Fruit fly (Drosophila melanogaster) Kc167 (cell line): Measurements from ENCODE around the gene Ddc.

Experiments
- Myc ChIP-seq: fragments of >200 bp; optimal IDR thresholded peaks from 2 replicates; lab custom pipeline; 2017; ENCODE audit warnings: missing external identifiers
- Sin3A ChIP-seq: fragments of >200 bp; optimal IDR thresholded peaks from 2 replicates; lab custom pipeline; 2018; ENCODE audit warnings: missing external identifiers
- h ChIP-seq: fragments of >200 bp; optimal IDR thresholded peaks from 3 replicates; lab custom pipeline; 2018; ENCODE audit warnings: missing external identifiers
- insv ChIP-seq: fragments of >200 bp; optimal IDR thresholded peaks from 3 replicates; lab custom pipeline; 2018; ENCODE audit warnings: missing external identifiers
- psq ChIP-seq: fragments of >200 bp; optimal IDR thresholded peaks from 2 replicates; lab custom pipeline; 2017; ENCODE audit warnings: missing external identifiers
- ttk ChIP-seq: sonication (Bioruptor generic); optimal IDR thresholded peaks from 2 replicates; lab custom pipeline; 2017; ENCODE audit warnings: missing external identifiers

The Ddc gene

DNA sequence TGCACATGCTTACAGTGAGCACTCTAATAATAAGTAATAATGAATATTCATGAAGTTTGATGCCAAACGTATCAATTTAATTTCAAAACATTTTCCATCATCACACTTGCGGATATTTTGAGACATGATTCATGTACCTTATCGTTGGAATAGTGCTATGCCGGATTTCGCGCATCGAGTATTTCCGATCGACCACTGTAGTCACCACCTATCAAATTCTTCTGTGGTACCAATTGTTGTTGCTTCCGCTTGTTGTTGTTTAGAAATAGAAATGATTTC is 20.8 kb upstream of the Ddc start:
- TF ChIP-seq ttk (lab: Kevin White, UChicago) (no peak), psq (no peak), Myc (no peak), h (no peak), insv (lab: Kevin White, UChicago) (no peak), Sin3A (lab: Kevin White, UChicago) (no peak)

DNA sequence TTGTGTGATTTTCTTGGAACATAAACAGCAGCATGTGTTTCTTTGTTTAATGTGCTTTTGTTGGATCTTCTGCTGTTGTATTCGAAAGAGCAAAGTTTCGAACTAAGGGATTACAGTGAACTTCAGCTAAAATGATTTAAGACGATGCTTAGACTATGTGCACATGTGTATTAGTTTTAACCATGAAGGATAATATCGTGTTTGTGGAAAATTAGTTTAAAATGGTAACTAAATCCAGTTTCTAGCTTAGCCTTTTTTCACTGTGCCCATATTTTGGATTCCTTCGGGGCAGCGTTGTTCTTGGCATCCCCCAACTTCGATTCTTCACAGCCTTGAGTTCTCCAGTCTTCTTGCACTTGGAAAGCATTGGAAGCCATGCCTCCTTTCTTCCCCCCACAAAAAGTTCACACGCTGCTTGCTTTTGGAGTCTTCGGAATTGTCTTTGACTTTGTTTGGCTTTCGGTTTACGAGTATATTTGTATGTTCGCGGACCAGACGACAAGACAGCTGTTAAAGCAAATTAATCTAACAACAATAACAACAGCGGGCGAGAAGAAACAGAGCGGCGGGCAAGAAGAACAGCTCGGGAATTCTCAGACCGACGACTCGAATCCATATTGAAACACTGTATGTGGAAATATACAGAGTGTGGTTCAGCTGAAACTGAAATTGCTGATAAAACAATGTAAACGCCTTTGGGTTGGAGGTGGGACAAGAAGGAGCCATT is 20.3 kb upstream of the Ddc start:
- TF ChIP-seq insv (lab: Kevin White, UChicago) (no peak), psq (no peak), h (no peak), Sin3A (lab: Kevin White, UChicago) (no peak), Myc (no peak), ttk (lab: Kevin White, UChicago) (no peak)

DNA sequence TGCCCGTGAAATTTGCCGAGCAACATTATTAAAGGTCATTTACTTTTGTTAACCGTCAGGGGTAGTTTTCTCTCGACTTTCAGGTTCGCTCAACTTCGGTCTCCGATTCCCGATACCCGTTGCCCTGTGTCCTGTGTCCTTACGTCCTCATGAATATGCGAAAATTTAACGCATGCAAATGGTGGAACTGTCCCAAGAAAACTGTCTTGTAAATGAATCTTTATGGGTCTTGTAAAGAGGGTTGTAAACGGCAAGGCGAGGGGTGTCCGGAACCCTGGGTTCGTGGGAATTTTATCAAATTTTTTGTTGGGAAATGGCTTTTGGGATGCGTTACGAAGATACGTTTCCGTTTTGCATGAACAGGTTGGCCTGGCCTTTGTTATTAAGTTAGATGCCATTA is 19.6 kb upstream of the Ddc start:
- TF ChIP-seq insv (lab: Kevin White, UChicago) (no peak), Myc (no peak), h (no peak), Sin3A (lab: Kevin White, UChicago) (no peak), ttk (lab: Kevin White, UChicago) (no peak), psq (no peak)

DNA sequence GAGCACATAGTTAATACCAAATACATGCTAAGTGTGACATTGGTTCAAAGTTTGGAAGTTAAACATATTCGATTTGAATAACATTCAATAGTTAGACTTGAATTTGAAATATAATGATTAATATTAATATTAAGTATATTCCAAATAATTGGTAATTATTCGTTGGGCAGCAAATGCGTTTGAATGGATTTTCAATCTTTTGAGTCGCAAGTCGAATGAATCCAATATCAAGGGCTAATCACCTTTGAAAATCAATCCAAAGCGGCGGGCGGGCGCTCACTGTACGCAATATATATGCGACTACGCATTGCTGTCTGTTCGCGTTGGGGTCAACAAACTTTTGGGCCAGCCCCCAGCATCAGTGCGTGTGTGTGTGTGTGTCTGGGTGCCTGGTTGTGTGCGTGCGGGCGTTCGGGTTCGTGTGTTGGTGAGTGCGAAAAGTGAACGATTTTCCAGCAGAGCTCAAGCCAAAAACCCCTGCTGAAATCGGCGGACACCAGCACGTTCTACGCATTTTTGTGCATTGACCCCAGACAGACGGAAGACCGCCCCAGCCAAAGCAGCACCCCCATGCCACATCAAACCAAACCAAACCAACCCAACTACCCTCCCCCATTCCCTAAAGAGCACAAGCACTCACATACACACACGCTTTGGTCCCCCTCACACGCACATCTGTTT is 18.4 kb upstream of the Ddc start:
- TF ChIP-seq ttk (lab: Kevin White, UChicago) (no peak), h (no peak), psq (no peak), Myc (no peak), insv (lab: Kevin White, UChicago) (no peak), Sin3A (lab: Kevin White, UChicago) (no peak)

DNA sequence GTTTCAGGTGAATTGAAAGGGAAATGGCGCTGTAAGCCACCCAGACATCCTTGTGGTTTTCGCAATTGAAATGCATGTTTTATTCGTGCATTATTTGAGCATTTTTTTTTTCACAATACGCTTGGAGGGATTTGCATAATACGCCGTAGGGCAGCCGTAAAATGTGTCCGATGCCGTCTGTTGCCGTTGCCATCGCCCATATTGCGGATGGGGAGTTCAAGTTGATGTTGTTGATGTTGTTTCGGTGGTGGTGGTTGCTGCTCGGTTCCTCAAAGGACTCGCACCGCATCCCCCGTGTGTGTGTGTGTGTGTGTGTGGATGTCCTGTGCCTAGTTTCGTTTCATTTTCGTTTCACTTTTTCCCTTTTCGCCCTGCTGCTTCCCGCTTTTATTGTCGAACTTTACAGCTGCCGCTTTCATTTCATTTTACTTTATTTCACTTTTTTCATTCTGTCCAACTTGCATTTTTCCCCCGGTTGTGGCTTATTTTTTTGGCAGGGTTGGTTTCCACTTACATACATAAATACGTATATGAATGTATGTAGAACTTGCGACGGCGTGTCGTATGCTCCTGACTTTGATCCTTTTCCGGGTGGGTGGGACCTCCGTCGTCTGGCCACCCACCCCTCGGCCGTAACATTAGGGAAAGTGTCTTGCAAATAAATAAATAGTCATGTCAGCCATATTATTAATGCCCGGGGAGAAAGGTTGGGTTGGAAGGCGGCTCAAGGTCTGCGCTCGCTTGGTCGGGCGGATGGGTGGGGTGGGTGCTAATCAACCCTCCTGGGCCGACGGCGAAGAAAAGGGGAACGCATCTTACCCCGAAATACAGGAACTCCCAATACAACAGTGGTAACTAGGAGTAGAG is 17.6 kb upstream of the Ddc start:
- TF ChIP-seq h (no peak), Myc (no peak), psq (no peak), Sin3A (lab: Kevin White, UChicago) (no peak), insv (lab: Kevin White, UChicago) (no peak), ttk (lab: Kevin White, UChicago) (no peak)

DNA sequence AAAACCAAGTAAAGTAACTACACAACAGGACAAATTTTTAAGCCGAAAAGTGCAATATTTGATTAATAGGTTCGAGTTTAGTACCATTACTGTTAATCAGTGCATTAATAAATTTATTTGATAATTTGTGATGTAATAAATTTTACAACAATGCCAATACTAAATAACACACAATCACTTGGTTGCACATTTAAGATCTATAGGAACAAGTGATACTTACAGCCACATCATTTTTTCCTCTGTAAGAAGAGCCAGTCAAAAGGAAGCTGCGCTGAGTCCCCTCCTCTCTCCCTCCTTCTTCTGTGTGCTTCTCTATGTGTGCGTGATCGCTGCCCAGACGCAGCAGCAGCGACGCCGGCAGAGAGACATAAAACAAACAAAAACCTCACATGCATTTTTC is 16.6 kb upstream of the Ddc start:
- TF ChIP-seq Sin3A (lab: Kevin White, UChicago), result no peak
- TF ChIP-seq insv (lab: Kevin White, UChicago), result no peak
- TF ChIP-seq ttk (lab: Kevin White, UChicago), result no peak
- no peak for TF ChIP-seq h
- no peak for TF ChIP-seq Myc
- TF ChIP-seq psq, result no peak

DNA sequence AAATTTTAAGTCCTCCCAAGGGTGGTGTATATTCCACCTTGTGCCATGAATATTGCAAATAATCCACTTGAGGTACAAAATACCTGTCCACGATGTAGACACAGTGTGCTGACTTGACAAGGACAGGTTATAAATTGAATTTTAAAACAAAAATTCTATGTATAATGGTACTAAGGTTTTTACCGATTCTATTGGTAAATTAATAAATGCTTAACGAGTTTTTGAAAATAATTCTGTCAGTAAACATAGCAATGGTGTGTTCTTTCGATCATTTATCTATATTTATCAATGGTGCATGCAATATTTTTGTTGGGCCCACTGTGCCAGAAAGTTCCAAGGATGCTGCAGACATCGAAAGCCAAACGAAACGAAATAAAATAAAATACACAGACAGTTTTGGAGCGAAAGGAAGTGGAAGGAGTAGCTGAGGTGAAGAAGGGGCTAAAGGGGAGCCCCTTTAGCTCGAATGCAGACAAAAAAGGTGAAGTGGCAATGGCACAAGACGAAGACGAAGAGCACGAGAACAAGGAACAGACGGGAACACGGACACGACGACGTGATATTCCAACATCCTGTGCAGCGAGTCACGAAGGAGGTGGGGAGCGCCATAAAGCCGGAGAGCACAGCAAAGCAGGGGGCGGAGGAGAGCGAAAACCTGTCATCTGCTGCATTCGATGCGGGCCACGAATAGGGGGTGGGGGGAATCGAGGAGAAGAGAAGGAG is 16.0 kb upstream of the Ddc start:
- TF ChIP-seq Myc (no peak), ttk (lab: Kevin White, UChicago) (no peak), psq (no peak), h (no peak), Sin3A (lab: Kevin White, UChicago) (no peak), insv (lab: Kevin White, UChicago) (no peak)

DNA sequence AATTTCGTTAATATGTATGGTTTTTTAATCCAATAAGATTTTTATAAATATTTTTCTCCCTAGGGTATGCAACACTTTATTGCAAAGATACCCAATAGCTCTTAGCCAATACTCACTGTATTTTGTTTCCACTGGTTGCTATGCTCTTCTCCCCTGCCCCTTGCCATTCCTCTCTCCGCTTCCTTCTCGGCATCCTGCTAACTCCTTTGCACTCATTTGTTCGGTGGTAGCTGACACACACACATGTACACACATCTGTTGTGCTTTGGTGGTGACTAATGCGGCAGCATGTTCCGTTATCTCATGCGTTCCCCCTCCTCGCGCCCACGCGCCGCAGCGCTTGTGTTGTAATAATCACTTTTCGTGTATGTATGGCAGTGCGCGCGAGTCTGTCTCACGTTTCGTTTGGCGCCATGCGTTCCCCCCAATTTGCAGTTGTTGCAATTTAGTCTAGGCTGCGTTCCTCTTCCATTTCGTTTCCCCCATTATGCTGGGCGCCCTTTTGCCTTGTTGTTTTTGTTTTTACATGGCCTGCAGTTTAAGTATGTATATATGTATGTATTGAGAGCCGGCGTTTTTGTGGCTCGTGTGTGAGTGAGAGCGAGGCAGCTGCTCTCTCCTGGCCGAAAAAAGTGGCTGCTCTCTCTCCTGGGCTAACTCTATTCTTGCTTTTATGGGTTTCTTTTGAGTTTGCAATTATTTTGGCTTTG is 14.9 kb upstream of the Ddc start, which contains the start of gene Polr1D:
TSS of gene Polr1D (minus strand) at position 420 of the 710 bp plus-strand sequence.
- TF ChIP-seq Sin3A (lab: Kevin White, UChicago) (no peak), Myc (no peak), insv (lab: Kevin White, UChicago) (no peak), psq (no peak), ttk (lab: Kevin White, UChicago) (no peak), h (no peak)

DNA sequence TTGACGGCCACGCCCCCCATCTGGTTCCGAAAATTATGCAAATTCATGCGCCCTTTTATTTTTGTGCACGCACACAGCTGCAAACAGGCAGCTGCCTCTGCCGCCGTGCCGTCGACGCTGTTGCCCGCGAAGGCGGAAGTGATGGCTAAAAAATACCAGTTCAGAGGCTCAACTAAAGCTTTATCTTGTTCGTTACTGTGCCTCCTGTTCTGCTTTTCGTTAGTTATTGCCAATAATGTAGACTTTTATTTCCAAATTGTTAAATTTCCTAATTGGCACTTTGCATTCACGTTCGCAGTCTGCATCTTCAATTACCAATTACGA is 14.2 kb upstream of the Ddc start:
- no peak for TF ChIP-seq h
- no peak for TF ChIP-seq Myc
- TF ChIP-seq ttk (lab: Kevin White, UChicago), result no peak
- TF ChIP-seq Sin3A (lab: Kevin White, UChicago), result no peak

DNA sequence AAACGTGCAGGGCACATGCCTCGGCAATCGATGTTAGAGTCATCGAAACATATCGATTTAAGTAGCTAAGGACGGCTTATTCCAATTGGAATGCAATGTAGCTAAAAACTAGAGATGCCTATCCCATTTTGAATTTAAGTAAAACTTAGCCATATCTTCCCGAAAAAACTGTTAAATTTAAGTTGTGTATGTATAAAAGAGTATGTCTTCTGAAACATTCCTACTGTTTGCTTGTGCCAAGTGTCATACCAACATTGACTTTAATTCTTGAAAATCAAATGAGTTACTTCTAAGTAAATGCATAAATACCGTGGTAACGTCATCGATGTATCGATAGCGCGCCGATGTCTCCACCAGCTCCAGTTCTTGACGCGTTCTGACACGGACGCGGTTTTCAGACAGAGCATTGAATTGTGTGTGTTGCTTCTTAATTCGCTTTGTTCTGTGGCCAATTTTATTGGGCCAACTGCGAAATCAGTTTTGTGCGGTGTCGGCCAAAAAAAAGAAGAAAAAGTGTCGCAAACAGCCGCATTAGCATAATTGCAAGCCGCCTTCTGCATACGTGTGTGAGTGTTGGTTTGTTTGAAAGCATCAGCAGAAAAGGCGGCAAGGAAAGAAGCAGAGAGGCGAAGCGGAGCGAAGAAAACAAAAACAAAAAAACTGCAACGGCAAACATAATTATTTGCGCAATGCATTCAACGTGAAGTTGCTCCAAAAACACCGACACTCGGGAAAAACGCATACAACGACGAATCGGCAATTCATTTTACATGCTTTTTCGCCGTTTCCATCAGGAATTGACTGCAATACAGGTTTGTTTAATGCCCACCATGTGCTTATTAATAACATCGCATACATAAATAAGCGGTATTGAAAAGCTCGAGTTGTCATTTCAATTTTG is 13.6 kb upstream of the Ddc start, which contains the start of gene brat:
TSS of gene brat (plus strand) at position 352 of the 901 bp plus-strand sequence.
- TF ChIP-seq psq, result no peak
- peak; percentile 10 for TF ChIP-seq h

DNA sequence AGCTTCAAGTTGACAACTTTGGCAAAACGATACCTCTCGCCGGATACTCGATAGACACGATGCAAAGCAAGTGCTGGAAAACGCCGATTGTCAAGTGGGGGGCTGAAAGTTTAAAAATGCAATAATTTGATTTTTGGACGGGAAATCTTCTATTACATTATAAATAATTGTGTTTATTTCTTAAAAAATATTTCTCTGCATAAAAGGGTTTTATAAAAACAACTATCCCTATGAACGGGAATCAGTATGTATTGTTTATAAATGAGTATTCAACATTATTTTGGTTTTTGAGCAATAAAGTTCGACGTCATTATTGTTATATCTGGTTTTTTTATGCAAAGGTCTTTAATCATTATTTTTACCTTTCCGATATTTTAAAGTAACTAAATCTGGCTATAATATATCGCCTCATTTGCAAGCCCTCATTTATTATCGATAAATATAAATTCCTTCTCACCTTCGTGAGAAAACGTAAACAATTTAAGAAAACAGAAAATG is 11.8 kb upstream of the Ddc start, which contains the start of the genes AsnRS and DCTN6-p27:
TSS of gene AsnRS (minus strand) at position 50 of the 498 bp plus-strand sequence.
TSS of gene DCTN6-p27 (plus strand) at position 419 of the 498 bp plus-strand sequence.
- TF ChIP-seq Sin3A (lab: Kevin White, UChicago) (no peak), Myc (no peak), ttk (lab: Kevin White, UChicago) (no peak), h (no peak), psq (no peak), insv (lab: Kevin White, UChicago) (no peak)
